Worm (Caenorhabditis elegans): ENCODE results near the gene K07E8.7.

Gene K07E8.7

ce11 chrII:650321-651005 lies at the start of gene K07E8.7, which contains the start of gene frpr-14:
K07E8.7 (minus strand) TSS chrII:650367.
frpr-14 (plus strand) TSS chrII:650955.
- peak; percentile 46 for TF ChIP-seq lin-38 (GFP tag; IDR thresholded peaks at IDR 0.05)
- peak; percentile 24 for TF ChIP-seq aha-1 (tag)
- TF ChIP-seq mes-2 (tag; optimal IDR thresholded peaks at IDR 0.05; ENCODE audit: poor library complexity, severe bottlenecking) = peak; percentile 32
- no peak for TF ChIP-seq egl-43 (GFP tag; IDR thresholded peaks at IDR 0.05)
- TF ChIP-seq F37D6.2 (tag; optimal IDR thresholded peaks at IDR 0.05) = no peak
- no peak for TF ChIP-seq nhr-10 (tag; optimal IDR thresholded peaks at IDR 0.05)

DNA sequence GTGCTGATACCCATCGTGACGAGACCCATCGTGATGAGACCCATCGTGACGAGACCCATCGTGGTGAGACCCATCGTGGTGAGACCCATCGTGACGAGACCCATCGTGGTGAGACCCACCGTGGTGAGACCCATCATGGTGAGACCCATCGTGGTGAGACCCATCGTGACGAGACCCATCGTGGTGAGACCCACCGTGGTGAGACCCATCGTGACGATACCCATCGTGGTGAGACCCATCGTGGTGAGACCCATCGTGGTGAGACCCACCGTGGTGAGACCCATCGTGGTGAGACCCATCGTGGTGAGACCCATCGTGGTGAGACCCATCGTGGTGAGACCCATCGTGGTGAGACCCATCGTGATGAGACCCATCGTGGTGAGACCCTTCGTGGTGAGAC lies 48.3 kb upstream of the K07E8.7 start:
- TF ChIP-seq dmd-8 (GFP tag; IDR thresholded peaks at IDR 0.05) (peak; percentile 44; the same call in 1 of the 2 replicates), egl-43 (GFP tag; IDR thresholded peaks at IDR 0.05) (peak; percentile 59; the same call in 1 of the 2 replicates), D1046.2 (GFP tag; IDR thresholded peaks at IDR 0.05) (0 out of 2 replicates have a peak, but pooled peaks have one; percentile 12), ceh-44 (GFP tag; IDR thresholded peaks at IDR 0.05) (0 out of 2 replicates have a peak, but pooled peaks have one; percentile 13), lim-7 (GFP tag; IDR thresholded peaks at IDR 0.05) (peak; percentile 42; the same call in 1 of the 2 replicates), saeg-2 (GFP tag; IDR thresholded peaks at IDR 0.05) (0 out of 2 replicates have a peak, but pooled peaks have one; percentile 33), set-16 (GFP tag; IDR thresholded peaks at IDR 0.05) (peak; percentile 73)

- peak; percentile 59; the same call in 1 of the 2 replicates for TF ChIP-seq Y75B8A.6 (GFP tag; IDR thresholded peaks at IDR 0.05)
- peak; percentile 16; the same call in 1 of the 2 replicates for TF ChIP-seq dmd-6 (GFP tag; IDR thresholded peaks at IDR 0.05)
- TF ChIP-seq egl-43 (GFP tag; IDR thresholded peaks at IDR 0.05) = peak; percentile 75
- TF ChIP-seq ceh-44 (GFP tag; IDR thresholded peaks at IDR 0.05) = peak; percentile 63; the same call in 1 of the 2 replicates
- TF ChIP-seq Y105C5A.15 (GFP tag; IDR thresholded peaks at IDR 0.05) = peak; percentile 77; the same call in 1 of the 2 replicates
- TF ChIP-seq mxl-2 (GFP tag; conservative IDR thresholded peaks at IDR 0.05) = peak; percentile 50; the same call in 1 of the 2 replicates
- TF ChIP-seq F26F4.8 (GFP tag; conservative IDR thresholded peaks at IDR 0.05) = peak; percentile 85; the same call in 1 of the 2 replicates
- TF ChIP-seq F44E2.7 (GFP tag; IDR thresholded peaks at IDR 0.05) = peak; percentile 83
- peak; percentile 17; the same call in 1 of the 2 replicates for TF ChIP-seq Y48G9A.11 (GFP tag; IDR thresholded peaks at IDR 0.05)
- TF ChIP-seq D1046.2 (GFP tag; IDR thresholded peaks at IDR 0.05) = peak; percentile 77; the same call in 1 of the 2 replicates
- peak; percentile 55; the same call in 1 of the 2 replicates for TF ChIP-seq mdt-29 (GFP tag; IDR thresholded peaks at IDR 0.05)
- peak; percentile 81 to 89; a peak in 3 of 4 replicates for TF ChIP-seq madf-5 (GFP tag; IDR thresholded peaks at IDR 0.05)
- peak; percentile 54; the same call in 1 of the 2 replicates for TF ChIP-seq arid-1 (GFP tag; conservative IDR thresholded peaks at IDR 0.05)
- peak; percentile 53; the same call in 1 of the 2 replicates for TF ChIP-seq T26A8.4 (GFP tag; IDR thresholded peaks at IDR 0.05)
- TF ChIP-seq snpc-1.2 (GFP tag; IDR thresholded peaks at IDR 0.05) = 0 out of 2 replicates have a peak, but pooled peaks have one; percentile 36
- peak; percentile 69 for TF ChIP-seq madf-9 (GFP tag; conservative IDR thresholded peaks at IDR 0.05)
- TF ChIP-seq set-16 (GFP tag; IDR thresholded peaks at IDR 0.05) = peak; percentile 91
- peak; percentile 64; the same call in 1 of the 2 replicates for TF ChIP-seq nhr-42 (GFP tag; IDR thresholded peaks at IDR 0.05)
- 0 out of 2 replicates have a peak, but pooled peaks have one; percentile 7 for TF ChIP-seq tra-1 (GFP tag; IDR thresholded peaks at IDR 0.05)
- TF ChIP-seq dmd-8 (GFP tag; IDR thresholded peaks at IDR 0.05) = peak; percentile 73; the same call in 1 of the 2 replicates
- 0 out of 2 replicates have a peak, but pooled peaks have one; percentile 20 for TF ChIP-seq zfp-3 (GFP tag; conservative IDR thresholded peaks at IDR 0.05)
- TF ChIP-seq lim-7 (GFP tag; IDR thresholded peaks at IDR 0.05) = peak; percentile 87
Observed at ce11 chrII:696776-697532, 46.8 kb upstream of the K07E8.7 start.

DNA sequence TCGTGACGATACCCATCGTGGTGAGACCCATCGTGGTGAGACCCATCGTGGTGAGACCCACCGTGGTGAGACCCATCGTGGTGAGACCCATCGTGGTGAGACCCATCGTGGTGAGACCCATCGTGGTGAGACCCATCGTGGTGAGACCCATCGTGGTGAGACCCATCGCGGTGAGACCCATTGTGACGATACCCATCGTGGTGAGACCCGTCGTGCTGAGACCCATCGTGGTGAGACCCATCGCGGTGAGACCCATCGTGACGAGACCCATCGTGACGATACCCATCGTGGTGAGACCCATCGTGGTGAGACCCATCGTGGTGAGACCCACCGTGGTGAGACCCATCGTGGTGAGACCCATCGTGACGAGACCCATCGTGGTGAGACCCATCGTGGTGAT lies 44.9 kb upstream of the K07E8.7 start:
- TF ChIP-seq mxl-2 (GFP tag; conservative IDR thresholded peaks at IDR 0.05) (0 out of 2 replicates have a peak, but pooled peaks have one; percentile 47), php-3 (GFP tag; IDR thresholded peaks at IDR 0.05) (peak; percentile 50), ceh-44 (GFP tag; IDR thresholded peaks at IDR 0.05) (peak; percentile 52; the same call in 1 of the 2 replicates), egl-43 (GFP tag; IDR thresholded peaks at IDR 0.05) (peak; percentile 86), D1046.2 (GFP tag; IDR thresholded peaks at IDR 0.05) (0 out of 2 replicates have a peak, but pooled peaks have one; percentile 54), arid-1 (GFP tag; conservative IDR thresholded peaks at IDR 0.05) (0 out of 2 replicates have a peak, but pooled peaks have one; percentile 19), lim-7 (GFP tag; IDR thresholded peaks at IDR 0.05) (peak; percentile 73), dmd-9 (GFP tag; IDR thresholded peaks at IDR 0.05) (peak; percentile 65; the same call in 1 of the 2 replicates), F26F4.8 (GFP tag; conservative IDR thresholded peaks at IDR 0.05) (0 out of 2 replicates have a peak, but pooled peaks have one; percentile 63), dmd-8 (GFP tag; IDR thresholded peaks at IDR 0.05) (peak; percentile 86; the same call in 1 of the 2 replicates), snpc-1.2 (GFP tag; IDR thresholded peaks at IDR 0.05) (0 out of 2 replicates have a peak, but pooled peaks have one; percentile 54), madf-9 (GFP tag; conservative IDR thresholded peaks at IDR 0.05) (peak; percentile 49; the same call in 1 of the 2 replicates), mdt-29 (GFP tag; IDR thresholded peaks at IDR 0.05) (peak; percentile 68; the same call in 1 of the 2 replicates), F44E2.7 (GFP tag; IDR thresholded peaks at IDR 0.05) (peak; percentile 89; the same call in 1 of the 2 replicates), vab-7 (GFP tag; IDR thresholded peaks at IDR 0.05) (peak; percentile 36; the same call in 1 of the 2 replicates), set-16 (GFP tag; IDR thresholded peaks at IDR 0.05) (peak; percentile 66), tag-97 (GFP tag; IDR thresholded peaks at IDR 0.05) (peak; percentile 74; the same call in 1 of the 2 replicates), lin-1 (GFP tag; IDR thresholded peaks at IDR 0.05) (0 out of 2 replicates have a peak, but pooled peaks have one; percentile 35), madf-5 (GFP tag; IDR thresholded peaks at IDR 0.05) (peak; percentile 70 to 92; a peak in 3 of 4 replicates)
